Worm (Caenorhabditis elegans): ENCODE data around the gene poml-1.
A peak's percentile ranks its signal among the peaks of the same experiment; 100 is the strongest.

The poml-1 gene

ce11 chrX:13730209-13730975 lies 7.7 kb upstream of the poml-1 start (continued):
- TF ChIP-seq nhr-237 (tag; optimal IDR thresholded peaks at IDR 0.05), result no peak
- TF ChIP-seq mef-2 (tag; optimal IDR thresholded peaks at IDR 0.05), result no peak
- peak; percentile 29 for TF ChIP-seq nhr-90 (tag; optimal IDR thresholded peaks at IDR 0.05; ENCODE audit: poor library complexity)
- TF ChIP-seq lin-15B (tag; optimal IDR thresholded peaks at IDR 0.05), result no peak
- TF ChIP-seq lin-39 (tag; optimal IDR thresholded peaks at IDR 0.05), result no peak
- no peak for TF ChIP-seq egl-13 (tag; optimal IDR thresholded peaks at IDR 0.05)
- no peak for TF ChIP-seq sox-4 (tag; optimal IDR thresholded peaks at IDR 0.05)
- no peak for TF ChIP-seq ztf-4 (tag; optimal IDR thresholded peaks at IDR 0.05)
- TF ChIP-seq nhr-85 (tag), result peak; percentile 88
- TF ChIP-seq fos-1 (tag; optimal IDR thresholded peaks at IDR 0.05), result no peak
- TF ChIP-seq ces-1 (GFP tag; optimal IDR thresholded peaks at IDR 0.05), result no peak
- no peak for TF ChIP-seq unc-62 (GFP tag; optimal IDR thresholded peaks at IDR 0.05)
- no peak for TF ChIP-seq unc-30 (tag; optimal IDR thresholded peaks at IDR 0.05)
- peak; percentile 46 for TF ChIP-seq snu-23 (GFP tag; optimal IDR thresholded peaks at IDR 0.05)
- no peak for TF ChIP-seq ztf-11 (tag; optimal IDR thresholded peaks at IDR 0.05)
- peak; percentile 70 for TF ChIP-seq rnt-1 (tag; optimal IDR thresholded peaks at IDR 0.05)
- no peak for TF ChIP-seq nhr-12 (tag; optimal IDR thresholded peaks at IDR 0.05)
- no peak for TF ChIP-seq jun-1 (tag; optimal IDR thresholded peaks at IDR 0.05)
- TF ChIP-seq snpc-4 (tag; optimal IDR thresholded peaks at IDR 0.05), result no peak
- peak; percentile 42 for TF ChIP-seq elt-2 (tag; optimal IDR thresholded peaks at IDR 0.05)
- TF ChIP-seq vab-15 (tag; optimal IDR thresholded peaks at IDR 0.05), result no peak
- no peak for TF ChIP-seq efl-1 (optimal IDR thresholded peaks at IDR 0.05)
- TF ChIP-seq efl-1 (GFP tag; optimal IDR thresholded peaks at IDR 0.05 in 1 of 2), result peak in 1 of 2 experiments; percentile 28
- no peak for TF ChIP-seq ama-1 (optimal IDR thresholded peaks at IDR 0.05)
- TF ChIP-seq pag-3 (tag; optimal IDR thresholded peaks at IDR 0.05; ENCODE audit: borderline replicate concordance, insufficient read depth), result no peak
- peak; percentile 40 for TF ChIP-seq nhr-77 (tag; optimal IDR thresholded peaks at IDR 0.05)
- TF ChIP-seq ets-5 (GFP tag; IDR thresholded peaks at IDR 0.05), result no peak
- TF ChIP-seq xbp-1 (tag; optimal IDR thresholded peaks at IDR 0.05), result peak; percentile 16
- peak; percentile 23 for TF ChIP-seq swsn-7 (tag; optimal IDR thresholded peaks at IDR 0.05)
- TF ChIP-seq nhr-20 (tag; optimal IDR thresholded peaks at IDR 0.05), result peak; percentile 31
- TF ChIP-seq nhr-84 (tag; optimal IDR thresholded peaks at IDR 0.05), result no peak
- no peak for TF ChIP-seq nhr-11 (tag; optimal IDR thresholded peaks at IDR 0.05)
- peak; percentile 16 for TF ChIP-seq skn-1 (tag; optimal IDR thresholded peaks at IDR 0.05)
- no peak for TF ChIP-seq C04F5.9 (tag; optimal IDR thresholded peaks at IDR 0.05)

DNA sequence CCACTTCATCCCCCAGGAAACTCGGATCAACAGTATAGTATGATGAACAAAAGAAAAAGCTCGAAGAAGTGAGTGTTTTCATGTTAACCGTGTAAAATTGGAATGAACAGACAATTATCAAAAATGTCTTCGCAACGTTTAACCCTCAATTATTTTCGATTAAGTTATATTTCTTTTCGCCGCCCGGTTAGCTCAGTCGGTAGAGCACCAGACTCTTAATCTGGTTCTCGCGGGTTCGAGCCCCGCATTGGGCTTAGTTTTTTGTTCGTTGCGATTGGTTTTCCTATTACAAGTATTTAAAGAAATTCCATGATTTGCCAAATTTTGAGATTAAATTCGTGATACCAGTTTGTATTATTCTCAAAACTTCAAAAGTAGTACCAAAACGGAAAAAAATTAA lies 7.0 kb upstream of the poml-1 start:
- TF ChIP-seq efl-1 (optimal IDR thresholded peaks at IDR 0.05) (no peak), efl-1 (GFP tag; optimal IDR thresholded peaks at IDR 0.05 in 1 of 2) (peak in 1 of 2 experiments; percentile 23), nhr-20 (tag; optimal IDR thresholded peaks at IDR 0.05) (no peak)

DNA sequence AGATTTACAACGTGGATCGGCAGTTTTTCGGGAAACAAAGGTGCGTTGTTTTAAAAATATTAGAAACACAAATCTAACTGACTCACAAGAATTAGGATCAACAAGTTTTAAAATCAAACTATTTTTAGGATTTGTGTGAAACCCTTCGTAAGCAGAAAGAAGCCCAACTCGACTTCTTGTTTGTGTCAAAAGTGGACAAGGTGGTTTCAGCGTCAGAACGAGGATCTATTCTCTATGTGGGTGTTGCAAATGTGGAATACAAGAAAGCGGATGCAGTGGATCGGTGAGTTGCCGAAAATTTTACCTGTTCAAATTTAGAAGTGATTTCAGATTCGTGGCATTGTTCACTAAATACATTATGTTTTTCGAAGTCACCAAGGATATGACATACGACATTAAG lies 6.3 kb upstream of the poml-1 start:
- TF ChIP-seq lin-14 (GFP tag; optimal IDR thresholded peaks at IDR 0.05), result no peak
- TF ChIP-seq sup-37 (GFP tag; optimal IDR thresholded peaks at IDR 0.05), result no peak
- no peak for TF ChIP-seq ets-5 (GFP tag; IDR thresholded peaks at IDR 0.05)
- TF ChIP-seq unc-98 (GFP tag; IDR thresholded peaks at IDR 0.05), result no peak

DNA sequence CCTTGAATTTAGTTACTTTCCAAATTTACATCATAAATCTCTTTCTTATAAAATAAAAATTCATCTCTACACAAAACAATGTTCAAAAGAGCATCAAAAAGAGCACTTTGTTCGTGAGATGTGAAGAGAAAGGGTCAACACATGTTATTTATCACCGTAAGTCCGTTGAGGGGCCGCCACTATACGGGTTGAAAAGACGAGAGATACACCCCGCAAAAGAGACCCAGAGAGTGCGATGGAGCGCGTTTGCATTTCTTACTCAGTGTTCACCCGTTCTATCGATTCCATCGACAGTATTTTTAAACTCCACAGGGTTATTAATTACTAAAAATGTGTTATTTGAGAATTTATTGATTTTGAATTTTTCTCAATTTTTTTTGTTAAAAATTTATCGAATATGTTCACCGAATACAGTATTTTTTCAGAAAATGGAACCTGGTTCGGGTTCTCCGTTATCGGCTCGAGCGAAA lies 4.2 kb upstream of the poml-1 start, which contains the start of gene pix-1:
pix-1 (plus strand) TSS at position 420 of the 470 bp plus-strand sequence.
- TF ChIP-seq alr-1 (tag; optimal IDR thresholded peaks at IDR 0.05; ENCODE audit: borderline replicate concordance) (no peak), ztf-11 (tag; optimal IDR thresholded peaks at IDR 0.05) (no peak), lin-13 (GFP tag; optimal IDR thresholded peaks at IDR 0.05) (no peak), snu-23 (GFP tag; optimal IDR thresholded peaks at IDR 0.05) (peak; percentile 81), nhr-47 (tag; optimal IDR thresholded peaks at IDR 0.05) (peak; percentile 65), lin-14 (GFP tag; optimal IDR thresholded peaks at IDR 0.05) (peak; percentile 93), elt-3 (tag; optimal IDR thresholded peaks at IDR 0.05) (peak in 1 of 6 experiments; percentile 36), grh-1 (GFP tag; IDR thresholded peaks at IDR 0.05) (no peak), F16B12.6 (tag; optimal IDR thresholded peaks at IDR 0.05) (no peak), nhr-12 (tag; optimal IDR thresholded peaks at IDR 0.05) (no peak), lsy-2 (tag; optimal IDR thresholded peaks at IDR 0.05) (peak; percentile 59 to 69), nhr-237 (tag; optimal IDR thresholded peaks at IDR 0.05) (no peak), pag-3 (tag; optimal IDR thresholded peaks at IDR 0.05; ENCODE audit: borderline replicate concordance, insufficient read depth) (no peak), sup-37 (GFP tag; optimal IDR thresholded peaks at IDR 0.05) (no peak), sox-4 (tag; optimal IDR thresholded peaks at IDR 0.05) (no peak), C04F5.9 (tag; optimal IDR thresholded peaks at IDR 0.05) (no peak), isw-1 (GFP tag; IDR thresholded peaks at IDR 0.05) (peak; percentile 22; the same call in 1 of the 2 replicates), xbp-1 (tag; optimal IDR thresholded peaks at IDR 0.05) (peak; percentile 61), pax-3 (tag; optimal IDR thresholded peaks at IDR 0.05) (no peak), ceh-8 (GFP tag; optimal IDR thresholded peaks at IDR 0.05) (no peak)
